Worm (Caenorhabditis elegans): ENCODE measurements around the gene irld-33.

ce11 chrII:1784799-1785198 lies 45.9 kb downstream of the irld-33 start, which contains the start of gene C08F1.11:
- no peak for TF ChIP-seq ZK546.5 (tag; optimal IDR thresholded peaks at IDR 0.05)
- no peak for TF ChIP-seq F44E2.7 (GFP tag; IDR thresholded peaks at IDR 0.05)
- TF ChIP-seq dmd-8 (GFP tag; IDR thresholded peaks at IDR 0.05): no peak
- no peak for TF ChIP-seq nhr-111 (GFP tag; optimal IDR thresholded peaks at IDR 0.05)
- TF ChIP-seq mdl-1 (tag; optimal IDR thresholded peaks at IDR 0.05): no peak
- TF ChIP-seq Y48G9A.11 (GFP tag; IDR thresholded peaks at IDR 0.05): no peak
- no peak for TF ChIP-seq unc-62 (GFP tag; optimal IDR thresholded peaks at IDR 0.05 in 1 of 2)
- no peak for TF ChIP-seq unc-62 (tag; optimal IDR thresholded peaks at IDR 0.05)

Data from whole organism, L4 larva.